Fruit fly (Drosophila melanogaster): ENCODE measurements around the gene lmgA.

The lmgA gene

DNA sequence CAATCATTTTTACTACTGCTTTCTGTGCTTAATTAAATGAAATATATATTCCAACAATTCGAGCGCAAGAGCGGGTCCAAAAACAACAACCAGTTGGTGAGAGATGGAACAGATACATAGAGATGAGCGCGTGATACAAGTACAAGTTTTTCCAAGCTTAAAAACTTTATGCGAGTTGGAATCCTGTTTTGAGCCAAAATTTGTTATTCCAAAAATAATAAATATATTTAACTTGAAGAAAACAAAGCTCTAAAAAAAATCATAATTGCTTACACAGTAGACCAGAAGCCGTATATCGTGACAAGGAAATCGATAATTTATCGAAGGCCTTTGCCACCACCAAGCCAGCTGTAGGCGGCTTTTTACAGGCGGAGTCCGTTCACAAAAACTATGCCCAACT is 13.7 kb downstream of the lmgA start, which contains the start of the genes CG13097 and PIG-U (continued):
- peak; percentile 44 for TF ChIP-seq Nf-YB (GFP tag; optimal IDR thresholded peaks at IDR 0.05)
- TF ChIP-seq Sin3A (optimal IDR thresholded peaks at IDR 0.05), result peak; percentile 71
- peak; percentile 43 to 71 for TF ChIP-seq chif (GFP tag; optimal IDR thresholded peaks at IDR 0.05)
- TF ChIP-seq CG12219 (GFP tag; optimal IDR thresholded peaks at IDR 0.05), result no peak
- TF ChIP-seq slou (GFP tag; optimal IDR thresholded peaks at IDR 0.05), result peak; percentile 85
- TF ChIP-seq dmrt11E (tag; optimal IDR thresholded peaks at IDR 0.05), result peak; percentile 74
- TF ChIP-seq CG16813 (GFP tag; IDR thresholded peaks at IDR 0.05; ENCODE audit: partially characterized antibody), result peak; percentile 94
- peak; percentile 87 for TF ChIP-seq Xbp1 (GFP tag; optimal IDR thresholded peaks at IDR 0.05)
- peak; percentile 70 for TF ChIP-seq croc (GFP tag; conservative IDR thresholded peaks at IDR 0.05)
- no peak for TF ChIP-seq Hey (tag; optimal IDR thresholded peaks at IDR 0.05)
- peak; percentile 85 for TF ChIP-seq Bgb (GFP tag; IDR thresholded peaks at IDR 0.05; ENCODE audit: partially characterized antibody)
- peak; percentile 62 for TF ChIP-seq trh (GFP tag; optimal IDR thresholded peaks at IDR 0.05)
- TF ChIP-seq bab2 (GFP tag; optimal IDR thresholded peaks at IDR 0.05), result peak; percentile 84
- TF ChIP-seq CG10654 (GFP tag; optimal IDR thresholded peaks at IDR 0.05), result peak; percentile 79
- TF ChIP-seq CG2120 (GFP tag; optimal IDR thresholded peaks at IDR 0.05), result peak; percentile 92
- no peak for TF ChIP-seq emc (GFP tag; optimal IDR thresholded peaks at IDR 0.05)
- TF ChIP-seq ab (GFP tag; optimal IDR thresholded peaks at IDR 0.05), result no peak
- peak; percentile 54 for TF ChIP-seq exex (tag; optimal IDR thresholded peaks at IDR 0.05)
- peak; percentile 84 for TF ChIP-seq CG1647 (GFP tag; optimal IDR thresholded peaks at IDR 0.05)
- no peak for TF ChIP-seq ham (GFP tag; IDR thresholded peaks at IDR 0.05)
- TF ChIP-seq peb (GFP tag; IDR thresholded peaks at IDR 0.05), result peak; percentile 18; the same call in 1 of the 2 replicates
- no peak for TF ChIP-seq Sox102F (GFP tag; optimal IDR thresholded peaks at IDR 0.05)
- no peak for TF ChIP-seq pros (GFP tag; optimal IDR thresholded peaks at IDR 0.05)
- peak; percentile 20 for TF ChIP-seq Usf (GFP tag; optimal IDR thresholded peaks at IDR 0.05)
- peak; percentile 35 for TF ChIP-seq Deaf1 (tag; optimal IDR thresholded peaks at IDR 0.05)
- peak; percentile 33 for TF ChIP-seq CG7271 (tag; optimal IDR thresholded peaks at IDR 0.05)
- TF ChIP-seq sens-2 (GFP tag; IDR thresholded peaks at IDR 0.05), result 0 out of 2 replicates have a peak, but pooled peaks have one; percentile 36
- peak; percentile 79 for TF ChIP-seq CG31441 (GFP tag; IDR thresholded peaks at IDR 0.05)
- peak; percentile 54 for TF ChIP-seq CG7987 (GFP tag; optimal IDR thresholded peaks at IDR 0.05)
- peak; percentile 91 for TF ChIP-seq CG4617 (GFP tag; optimal IDR thresholded peaks at IDR 0.05; ENCODE audit: borderline replicate concordance)
- peak; percentile 24 for TF ChIP-seq org-1 (GFP tag; optimal IDR thresholded peaks at IDR 0.05)
- TF ChIP-seq Lim3 (GFP tag; IDR thresholded peaks at IDR 0.05), result no peak
- peak; percentile 71 for TF ChIP-seq Dek (tag; optimal IDR thresholded peaks at IDR 0.05)
- TF ChIP-seq Hsf (GFP tag; optimal IDR thresholded peaks at IDR 0.05), result peak; percentile 81
- TF ChIP-seq CG4424 (GFP tag; optimal IDR thresholded peaks at IDR 0.05), result peak; percentile 87
- peak; percentile 28; the same call in 1 of the 2 replicates for TF ChIP-seq CG11085 (GFP tag; IDR thresholded peaks at IDR 0.05)
- peak; percentile 95 for TF ChIP-seq knrl (GFP tag; IDR thresholded peaks at IDR 0.05; ENCODE audit: partially characterized antibody)
- TF ChIP-seq Dp (GFP tag; optimal IDR thresholded peaks at IDR 0.05), result peak; percentile 59
- TF ChIP-seq unc-4 (GFP tag; IDR thresholded peaks at IDR 0.05; ENCODE audit: partially characterized antibody), result peak; percentile 96
- peak; percentile 81 for TF ChIP-seq CHES-1-like (GFP tag; optimal IDR thresholded peaks at IDR 0.05)
- TF ChIP-seq Atf6 (GFP tag; IDR thresholded peaks at IDR 0.05), result peak; percentile 85
- TF ChIP-seq Atf3 (GFP tag; optimal IDR thresholded peaks at IDR 0.05), result peak; percentile 56
- peak; percentile 34 for TF ChIP-seq salm (tag; optimal IDR thresholded peaks at IDR 0.05)
- peak; percentile 96 for TF ChIP-seq row (GFP tag; IDR thresholded peaks at IDR 0.05)
- peak; percentile 36 for TF ChIP-seq CG3163 (GFP tag; optimal IDR thresholded peaks at IDR 0.05)
- peak; percentile 34 for TF ChIP-seq CG10431 (GFP tag; optimal IDR thresholded peaks at IDR 0.05)
- TF ChIP-seq ap (GFP tag; IDR thresholded peaks at IDR 0.05), result 0 out of 2 replicates have a peak, but pooled peaks have one; percentile 12
- TF ChIP-seq abd-A (tag; optimal IDR thresholded peaks at IDR 0.05), result no peak
- no peak for TF ChIP-seq tll (GFP tag; optimal IDR thresholded peaks at IDR 0.05)
- TF ChIP-seq zfh1 (GFP tag; IDR thresholded peaks at IDR 0.05), result peak; percentile 84
- peak; percentile 75 for TF ChIP-seq CG18262 (tag; optimal IDR thresholded peaks at IDR 0.05)
